Worm (Caenorhabditis elegans): ENCODE data around the gene nhr-207.

ce11 chrV:12063036-12063435 is 32.9 kb upstream of the nhr-207 start, which contains the start of gene clh-6:
- TF ChIP-seq elt-4 (tag; optimal IDR thresholded peaks at IDR 0.05) (no peak), nfya-1 (tag; optimal IDR thresholded peaks at IDR 0.05) (no peak), che-1 (tag; optimal IDR thresholded peaks at IDR 0.05) (no peak), elt-2 (tag; optimal IDR thresholded peaks at IDR 0.05) (no peak), nhr-11 (tag; optimal IDR thresholded peaks at IDR 0.05) (no peak), ceh-24 (tag; optimal IDR thresholded peaks at IDR 0.05) (no peak), K09A11.1 (tag; optimal IDR thresholded peaks at IDR 0.05; ENCODE audit: insufficient read depth) (no peak), unc-55 (GFP tag; optimal IDR thresholded peaks at IDR 0.05) (no peak), fkh-10 (GFP tag; optimal IDR thresholded peaks at IDR 0.05) (no peak), npax-4 (tag; optimal IDR thresholded peaks at IDR 0.05) (no peak), ceh-14 (tag; optimal IDR thresholded peaks at IDR 0.05) (no peak), ama-1 (optimal IDR thresholded peaks at IDR 0.05) (peak; percentile 41), ahr-1 (tag; optimal IDR thresholded peaks at IDR 0.05) (no peak), pha-2 (tag; optimal IDR thresholded peaks at IDR 0.05) (no peak)

Measured in whole organism, late embryonic.